Fruit fly (Drosophila melanogaster): ENCODE data around the gene Nf-YA.

The Nf-YA gene

DNA sequence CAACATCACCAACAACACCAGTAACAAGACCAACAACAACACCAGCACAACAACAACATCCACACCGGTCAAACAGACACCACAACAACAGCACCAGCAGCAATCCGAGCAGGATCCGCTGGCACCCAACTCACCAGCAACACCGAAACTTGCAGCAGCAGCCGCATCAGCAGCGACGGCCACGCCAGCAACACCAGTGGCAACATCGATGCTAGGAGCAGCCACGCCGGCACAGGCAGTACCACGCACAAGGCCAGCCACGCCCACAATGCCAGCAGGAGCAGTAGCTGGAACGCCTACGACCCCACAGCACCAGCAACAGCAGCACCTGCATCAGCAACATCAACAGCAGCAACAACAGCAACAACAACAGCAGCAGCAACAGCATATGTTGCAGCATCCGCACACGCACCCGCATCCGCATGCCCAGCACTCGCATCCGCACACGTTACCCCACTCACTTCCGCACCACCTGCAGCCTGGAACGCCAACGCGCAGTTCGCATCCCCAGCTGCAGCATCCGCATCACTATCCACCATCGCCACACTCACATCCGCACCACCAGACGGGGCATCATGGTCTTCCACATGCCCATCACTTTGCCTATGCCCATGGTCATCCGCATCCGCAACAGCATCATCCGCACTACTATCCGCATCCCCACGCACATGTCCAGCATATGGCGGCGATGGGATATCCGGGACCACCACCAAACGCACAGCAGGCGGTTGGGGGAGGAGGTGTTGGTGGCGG, 29.3 kb upstream of the Nf-YA start:
- TF ChIP-seq EcR (GFP tag; optimal IDR thresholded peaks at IDR 0.05) (no peak), rn (GFP tag; IDR thresholded peaks at IDR 0.05) (no peak), Pif1B (GFP tag; optimal IDR thresholded peaks at IDR 0.05) (no peak), fd96Ca (GFP tag; IDR thresholded peaks at IDR 0.05) (no peak), Snoo (tag; optimal IDR thresholded peaks at IDR 0.05) (no peak), CG15710 (tag; optimal IDR thresholded peaks at IDR 0.05) (no peak), CG9948 (tag; optimal IDR thresholded peaks at IDR 0.05) (no peak)

DNA sequence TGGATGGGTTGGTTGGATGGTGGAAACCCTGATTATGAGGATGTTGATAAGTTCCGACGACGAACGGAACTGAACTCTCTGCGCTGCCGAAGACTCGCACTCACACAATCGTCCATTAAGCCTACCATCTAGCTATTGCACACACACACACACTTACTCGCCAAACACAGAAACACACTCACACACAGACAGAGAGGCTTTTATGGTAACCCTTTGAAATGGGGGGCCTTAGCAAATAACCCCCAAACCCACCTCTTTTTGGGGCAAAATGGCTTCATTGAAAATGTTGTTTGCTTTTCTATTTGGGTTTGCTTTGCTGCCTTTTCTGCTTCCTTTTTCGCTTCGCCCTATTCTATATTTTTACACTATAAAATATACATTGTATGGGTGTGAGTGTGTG, 27.0 kb upstream of the Nf-YA start:
- TF ChIP-seq CG13204 (GFP tag; optimal IDR thresholded peaks at IDR 0.05) (no peak), CG8159 (tag; optimal IDR thresholded peaks at IDR 0.05) (no peak), CG32121 (GFP tag; IDR thresholded peaks at IDR 0.05) (no peak), Pif1B (GFP tag; optimal IDR thresholded peaks at IDR 0.05) (no peak), CG17806 (tag; optimal IDR thresholded peaks at IDR 0.05) (no peak), gl (tag; optimal IDR thresholded peaks at IDR 0.05) (no peak), EcR (GFP tag; optimal IDR thresholded peaks at IDR 0.05) (no peak), D1 (tag; optimal IDR thresholded peaks at IDR 0.05) (no peak), fd96Ca (GFP tag; IDR thresholded peaks at IDR 0.05) (no peak), CG8301 (tag; optimal IDR thresholded peaks at IDR 0.05) (no peak), CG15710 (tag; optimal IDR thresholded peaks at IDR 0.05) (no peak), CG34367 (tag; optimal IDR thresholded peaks at IDR 0.05) (no peak)

dm6 chr3L:9468261-9468890, 26.3 kb upstream of the Nf-YA start:
- TF ChIP-seq Ets98B (GFP tag; IDR thresholded peaks at IDR 0.05) (no peak), Pif1B (GFP tag; optimal IDR thresholded peaks at IDR 0.05) (no peak), CG17806 (tag; optimal IDR thresholded peaks at IDR 0.05) (no peak), rn (GFP tag; IDR thresholded peaks at IDR 0.05) (no peak), CG13204 (GFP tag; optimal IDR thresholded peaks at IDR 0.05) (no peak), CG12605 (GFP tag; IDR thresholded peaks at IDR 0.05) (no peak), gl (tag; optimal IDR thresholded peaks at IDR 0.05) (no peak), CG8159 (tag; optimal IDR thresholded peaks at IDR 0.05) (peak; percentile 18), CG15710 (tag; optimal IDR thresholded peaks at IDR 0.05) (no peak), Snoo (tag; optimal IDR thresholded peaks at IDR 0.05) (no peak), fd96Ca (GFP tag; IDR thresholded peaks at IDR 0.05) (no peak), Pif1A (GFP tag; optimal IDR thresholded peaks at IDR 0.05) (peak; percentile 27), CG10348 (GFP tag; IDR thresholded peaks at IDR 0.05) (no peak), CG9948 (tag; optimal IDR thresholded peaks at IDR 0.05) (peak; percentile 10), D1 (tag; optimal IDR thresholded peaks at IDR 0.05) (no peak), CG4496 (GFP tag; IDR thresholded peaks at IDR 0.05) (no peak), CG14655 (GFP tag; optimal IDR thresholded peaks at IDR 0.05) (no peak), CG8301 (tag; optimal IDR thresholded peaks at IDR 0.05) (no peak)

dm6 chr3L:9467763-9468206, 25.7 kb upstream of the Nf-YA start:
- TF ChIP-seq Ets98B (GFP tag; IDR thresholded peaks at IDR 0.05), result peak; percentile 80
- TF ChIP-seq CG9948 (tag; optimal IDR thresholded peaks at IDR 0.05), result no peak
- TF ChIP-seq CG13204 (GFP tag; optimal IDR thresholded peaks at IDR 0.05), result peak; percentile 57
- peak; percentile 75 for TF ChIP-seq CG4496 (GFP tag; IDR thresholded peaks at IDR 0.05)
- TF ChIP-seq CG32121 (GFP tag; IDR thresholded peaks at IDR 0.05), result peak; percentile 43; the same call in 1 of the 2 replicates
- TF ChIP-seq CG8301 (tag; optimal IDR thresholded peaks at IDR 0.05), result no peak
- no peak for TF ChIP-seq D1 (tag; optimal IDR thresholded peaks at IDR 0.05)
- TF ChIP-seq Snoo (tag; optimal IDR thresholded peaks at IDR 0.05), result peak; percentile 12
- TF ChIP-seq fd96Ca (GFP tag; IDR thresholded peaks at IDR 0.05), result peak; percentile 69
- TF ChIP-seq Pif1B (GFP tag; optimal IDR thresholded peaks at IDR 0.05), result no peak
- TF ChIP-seq EcR (GFP tag; optimal IDR thresholded peaks at IDR 0.05), result no peak
- peak; percentile 26 for TF ChIP-seq CG34367 (tag; optimal IDR thresholded peaks at IDR 0.05)
- TF ChIP-seq CG12605 (GFP tag; IDR thresholded peaks at IDR 0.05), result peak; percentile 72; the same call in 1 of the 2 replicates
- no peak for TF ChIP-seq CG8159 (tag; optimal IDR thresholded peaks at IDR 0.05)
- no peak for TF ChIP-seq CG17806 (tag; optimal IDR thresholded peaks at IDR 0.05)
- TF ChIP-seq gl (tag; optimal IDR thresholded peaks at IDR 0.05), result peak; percentile 64
- no peak for TF ChIP-seq CG10348 (GFP tag; IDR thresholded peaks at IDR 0.05)
- no peak for TF ChIP-seq rn (GFP tag; IDR thresholded peaks at IDR 0.05)
- no peak for TF ChIP-seq CG14655 (GFP tag; optimal IDR thresholded peaks at IDR 0.05)
- peak; percentile 35 for TF ChIP-seq CG15710 (tag; optimal IDR thresholded peaks at IDR 0.05)
- peak; percentile 59 for TF ChIP-seq Pif1A (GFP tag; optimal IDR thresholded peaks at IDR 0.05)

dm6 chr3L:9467267-9467666, 25.2 kb upstream of the Nf-YA start:
- TF ChIP-seq Ets98B (GFP tag; IDR thresholded peaks at IDR 0.05), result no peak
- no peak for TF ChIP-seq CG14655 (GFP tag; optimal IDR thresholded peaks at IDR 0.05)
- TF ChIP-seq D1 (tag; optimal IDR thresholded peaks at IDR 0.05), result no peak
- no peak for TF ChIP-seq CG12605 (GFP tag; IDR thresholded peaks at IDR 0.05)
- no peak for TF ChIP-seq CG10348 (GFP tag; IDR thresholded peaks at IDR 0.05)
- no peak for TF ChIP-seq rn (GFP tag; IDR thresholded peaks at IDR 0.05)

DNA sequence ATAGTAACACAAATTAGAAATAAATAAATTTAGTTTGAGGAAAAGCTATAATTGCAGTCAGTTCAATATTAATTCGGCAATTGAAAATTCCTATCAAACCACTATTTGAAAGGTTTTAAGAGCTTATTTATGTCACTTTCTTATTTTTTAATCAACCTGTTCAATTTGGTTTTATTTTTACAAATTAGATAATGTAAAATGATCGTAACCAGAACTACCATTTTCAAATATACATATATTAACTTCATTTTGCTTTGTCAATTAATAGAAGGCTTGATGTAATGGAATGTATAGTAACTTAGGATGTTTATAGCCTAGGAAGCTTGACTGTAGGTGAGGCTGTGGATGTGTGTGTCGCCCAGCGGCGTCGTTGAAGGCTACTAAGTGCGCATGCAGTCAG, 24.5 kb upstream of the Nf-YA start:
- no peak for TF ChIP-seq Ets98B (GFP tag; IDR thresholded peaks at IDR 0.05)
- TF ChIP-seq CG8301 (tag; optimal IDR thresholded peaks at IDR 0.05), result peak; percentile 1
- TF ChIP-seq CG14655 (GFP tag; optimal IDR thresholded peaks at IDR 0.05), result peak; percentile 41
- peak; percentile 34 for TF ChIP-seq CG9948 (tag; optimal IDR thresholded peaks at IDR 0.05)
- no peak for TF ChIP-seq rn (GFP tag; IDR thresholded peaks at IDR 0.05)
- TF ChIP-seq CG17806 (tag; optimal IDR thresholded peaks at IDR 0.05), result peak; percentile 26
- TF ChIP-seq CG15710 (tag; optimal IDR thresholded peaks at IDR 0.05), result peak; percentile 7
- TF ChIP-seq CG8159 (tag; optimal IDR thresholded peaks at IDR 0.05), result peak; percentile 50

All from whole organism, pupa.